Worm (Caenorhabditis elegans): ENCODE results near the gene R53.5.
"Not testable (repeated sequence)": the region's sequence is repeated elsewhere in the genome, so short reads cannot be mapped to it uniquely, and the experiment has no call there.

Gene R53.5

ce11 chrII:9970438-9971092 lies at the start of gene R53.5:
Gene R53.5, minus strand, starts transcription at chrII:9970488.
- no peak for TF ChIP-seq unc-62 (GFP tag; optimal IDR thresholded peaks at IDR 0.05)

DNA sequence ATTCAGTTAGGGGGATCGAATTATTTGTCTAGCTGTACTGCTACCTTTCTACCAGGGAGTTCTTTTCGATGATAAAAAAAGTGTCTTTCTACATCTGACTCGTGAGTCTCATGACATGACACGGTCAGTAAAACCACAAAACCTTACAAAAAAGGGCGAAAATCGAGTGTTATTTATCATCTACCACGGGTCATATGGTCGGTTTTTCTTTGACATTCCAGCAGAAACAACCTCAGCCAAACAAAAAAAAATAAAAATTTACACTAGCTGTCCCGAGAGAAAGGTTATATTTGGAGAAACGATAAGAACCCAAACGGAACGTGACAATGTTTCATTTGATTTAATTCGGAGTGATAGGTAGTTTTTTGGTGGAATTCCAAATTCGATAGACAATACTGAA lies 49.4 kb upstream of the R53.5 start:
- TF ChIP-seq unc-62 (GFP tag; optimal IDR thresholded peaks at IDR 0.05): no peak

ce11 chrII:10017528-10017927 lies 47.2 kb upstream of the R53.5 start:
- TF ChIP-seq unc-62 (GFP tag; optimal IDR thresholded peaks at IDR 0.05): no peak

DNA sequence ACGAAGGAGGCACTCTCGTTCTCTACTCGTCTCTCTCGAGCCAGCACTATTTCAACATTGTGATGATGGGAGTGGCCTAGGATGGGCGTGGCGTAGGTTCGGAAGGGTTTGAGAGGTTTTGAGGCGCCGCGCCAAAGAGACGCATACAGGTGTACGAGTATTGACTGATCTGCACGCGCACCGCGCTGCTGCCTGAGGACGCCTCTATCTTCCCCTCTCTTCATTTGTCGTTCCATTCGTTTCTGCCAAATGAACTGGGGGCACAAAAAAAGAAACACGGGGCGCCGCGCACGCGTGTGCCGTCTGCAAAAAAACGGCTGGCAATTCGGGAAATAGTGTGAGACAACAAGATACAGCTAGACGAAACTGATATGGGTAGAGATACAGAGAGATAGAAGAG lies 45.7 kb upstream of the R53.5 start, which contains the start of gene lec-2:
Gene lec-2 (minus strand): TSS at position 171 of the 400 bp plus-strand sequence.
- TF ChIP-seq unc-62 (GFP tag; optimal IDR thresholded peaks at IDR 0.05): no peak

DNA sequence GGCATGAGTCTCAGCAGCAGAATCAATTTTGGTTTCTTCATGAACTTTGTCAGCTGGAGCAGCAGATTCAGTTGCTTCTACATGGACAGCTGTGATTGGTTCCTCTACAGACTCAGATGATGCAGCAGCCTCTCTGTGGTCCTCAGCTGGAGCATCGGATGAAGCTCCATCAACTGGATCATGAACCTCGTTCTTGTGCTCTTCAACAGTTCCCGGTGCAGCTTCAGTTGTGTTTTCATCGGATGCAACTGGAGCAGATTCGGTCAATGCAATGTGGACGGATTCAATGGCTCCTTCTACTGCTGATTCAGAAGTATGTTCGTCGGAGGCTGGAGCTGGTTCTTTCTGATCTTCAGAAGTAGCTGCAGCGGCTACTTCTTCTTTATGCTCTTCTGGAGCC lies 44.1 kb upstream of the R53.5 start:
- no peak for TF ChIP-seq unc-62 (GFP tag; optimal IDR thresholded peaks at IDR 0.05)

ce11 chrII:10012490-10012889 lies 42.2 kb upstream of the R53.5 start:
- no peak for TF ChIP-seq unc-62 (GFP tag; optimal IDR thresholded peaks at IDR 0.05)

DNA sequence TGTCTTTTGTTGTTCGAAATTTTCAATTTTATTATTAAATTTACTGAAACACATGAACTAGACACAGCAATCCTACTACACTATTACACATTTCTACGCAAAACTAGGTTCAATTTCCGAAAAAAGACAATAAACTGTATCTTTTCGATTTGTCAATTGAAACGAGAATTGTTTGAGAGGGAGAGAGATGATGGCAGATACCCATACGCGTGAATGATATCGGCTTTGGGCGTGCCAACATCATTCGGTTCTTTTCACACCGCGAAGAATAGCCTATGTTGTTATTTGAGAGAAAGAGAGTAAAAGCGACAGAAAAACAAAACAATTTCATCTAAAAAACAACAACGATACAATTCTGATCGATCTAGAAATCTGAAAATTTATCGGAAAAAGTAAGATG lies 41.4 kb upstream of the R53.5 start:
- no peak for TF ChIP-seq unc-62 (GFP tag; optimal IDR thresholded peaks at IDR 0.05)

- TF ChIP-seq unc-62 (GFP tag; optimal IDR thresholded peaks at IDR 0.05): no peak
Measured at ce11 chrII:10010914-10011313, 40.6 kb upstream of the R53.5 start.

DNA sequence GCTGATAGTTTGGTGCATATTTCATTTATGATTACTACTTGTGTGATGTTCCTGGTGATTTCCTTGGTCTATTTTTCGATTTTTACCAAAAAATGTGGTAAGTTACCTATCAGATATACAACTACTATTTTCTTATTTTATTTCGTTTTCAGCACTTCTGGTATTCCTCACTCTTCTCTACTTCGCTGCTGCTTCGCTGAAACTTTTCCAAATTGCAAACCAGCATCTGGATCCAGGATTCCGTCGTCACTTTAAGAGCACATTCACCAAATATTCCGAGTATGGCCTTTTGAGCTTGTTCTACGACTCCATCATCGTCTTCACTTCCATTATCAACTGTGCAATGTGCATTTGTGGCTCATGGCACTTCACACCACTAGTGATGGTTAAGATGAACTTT lies 38.3 kb upstream of the R53.5 start:
- no peak for TF ChIP-seq unc-62 (GFP tag; optimal IDR thresholded peaks at IDR 0.05)

ce11 chrII:10007917-10008316 lies 37.6 kb upstream of the R53.5 start, which contains the start of gene ZK892.5:
Gene ZK892.5, plus strand, starts transcription at chrII:10008217.
- no peak for TF ChIP-seq unc-62 (GFP tag; optimal IDR thresholded peaks at IDR 0.05)

DNA sequence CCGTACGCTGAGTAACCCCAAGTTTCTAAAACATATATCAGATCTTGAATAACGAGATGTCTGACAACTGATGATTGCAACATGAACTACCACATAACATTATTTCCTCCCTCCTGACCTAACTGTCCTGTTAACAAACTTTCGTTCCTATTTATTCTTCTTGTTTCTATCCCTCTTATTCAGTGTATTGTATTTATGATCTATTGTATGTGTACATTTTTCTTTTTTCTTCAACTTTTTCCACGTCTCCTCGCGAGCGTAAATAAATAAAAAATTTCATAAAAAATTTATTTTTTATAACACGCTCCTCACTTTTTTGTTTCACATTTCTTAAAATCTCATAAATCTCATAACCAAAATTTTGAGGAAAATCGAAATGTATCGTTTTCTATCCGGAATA lies 36.0 kb upstream of the R53.5 start, which contains the start of gene ZK892.4:
Gene ZK892.4 (plus strand): TSS at position 301 of the 400 bp plus-strand sequence.
- not testable (repeated sequence) for TF ChIP-seq unc-62 (GFP tag; optimal IDR thresholded peaks at IDR 0.05)

ce11 chrII:10001546-10001945 lies 31.3 kb upstream of the R53.5 start, which contains the start of gene ZK892.3:
Gene ZK892.3, plus strand, starts transcription at chrII:10001846.
- no peak for TF ChIP-seq unc-62 (GFP tag; optimal IDR thresholded peaks at IDR 0.05)

DNA sequence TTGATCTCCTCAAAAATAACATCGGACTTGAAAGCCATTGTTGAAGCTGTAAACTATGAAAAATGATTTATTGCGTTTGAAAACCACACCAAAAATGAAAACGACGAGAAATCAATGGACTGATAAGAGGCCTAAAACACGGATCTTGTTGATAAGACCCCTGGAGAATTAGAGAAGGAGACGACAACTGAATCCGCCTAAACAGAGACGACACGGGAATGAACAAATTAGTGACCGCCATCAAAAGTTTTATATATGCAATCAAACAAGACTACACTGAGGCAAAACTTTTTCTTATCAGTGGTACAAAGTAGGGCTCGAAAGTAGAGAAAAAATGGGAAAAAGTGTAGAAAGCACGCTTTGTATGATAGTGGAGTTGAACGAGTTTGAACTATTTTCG lies 30.8 kb upstream of the R53.5 start, which contains the start of gene nlt-1:
Gene nlt-1 (minus strand): TSS at position 78 of the 400 bp plus-strand sequence.
- TF ChIP-seq unc-62 (GFP tag; optimal IDR thresholded peaks at IDR 0.05): no peak

DNA sequence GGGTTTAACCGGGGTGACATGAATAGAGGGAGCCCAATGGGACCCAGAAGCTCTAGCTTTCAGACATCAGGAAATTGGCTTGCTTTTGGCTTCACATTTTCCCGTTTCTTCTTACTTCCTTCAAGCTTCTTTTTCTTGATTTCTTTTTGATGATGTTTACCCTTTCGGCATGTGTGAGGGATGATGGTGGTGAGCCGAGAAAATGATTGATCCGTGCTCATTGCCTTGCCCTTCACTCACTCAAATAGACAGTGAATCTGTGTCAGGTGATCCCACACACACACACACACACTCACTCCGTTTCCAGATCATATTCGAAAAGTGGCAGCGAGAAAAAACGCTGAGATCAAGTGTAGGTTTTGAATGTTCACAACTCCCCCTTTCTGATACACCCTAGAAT lies 24.4 kb upstream of the R53.5 start:
- no peak for TF ChIP-seq unc-62 (GFP tag; optimal IDR thresholded peaks at IDR 0.05)

ce11 chrII:9992474-9992873 lies 22.2 kb upstream of the R53.5 start:
- no peak for TF ChIP-seq unc-62 (GFP tag; optimal IDR thresholded peaks at IDR 0.05)

DNA sequence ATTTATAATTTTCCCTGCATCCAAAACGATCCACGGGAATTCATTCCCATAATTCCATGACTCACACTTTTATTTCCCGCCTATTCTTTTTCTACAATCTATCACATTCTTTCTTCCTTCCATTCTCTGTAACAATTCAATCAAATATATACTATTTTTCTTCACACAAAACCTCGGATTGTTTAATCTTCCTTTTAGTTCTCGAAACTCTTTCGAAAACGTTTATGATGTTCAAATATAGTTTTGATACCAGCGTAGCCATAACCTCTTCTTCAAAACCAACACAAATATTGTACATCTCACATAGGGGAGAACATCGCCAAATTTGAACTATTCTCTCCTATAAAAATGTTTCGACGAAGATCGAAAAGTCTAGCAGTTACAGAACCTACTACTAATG lies 20.5 kb upstream of the R53.5 start, which contains the start of gene lec-3:
Gene lec-3 (plus strand): TSS at position 301 of the 400 bp plus-strand sequence.
- TF ChIP-seq unc-62 (GFP tag; optimal IDR thresholded peaks at IDR 0.05): no peak

DNA sequence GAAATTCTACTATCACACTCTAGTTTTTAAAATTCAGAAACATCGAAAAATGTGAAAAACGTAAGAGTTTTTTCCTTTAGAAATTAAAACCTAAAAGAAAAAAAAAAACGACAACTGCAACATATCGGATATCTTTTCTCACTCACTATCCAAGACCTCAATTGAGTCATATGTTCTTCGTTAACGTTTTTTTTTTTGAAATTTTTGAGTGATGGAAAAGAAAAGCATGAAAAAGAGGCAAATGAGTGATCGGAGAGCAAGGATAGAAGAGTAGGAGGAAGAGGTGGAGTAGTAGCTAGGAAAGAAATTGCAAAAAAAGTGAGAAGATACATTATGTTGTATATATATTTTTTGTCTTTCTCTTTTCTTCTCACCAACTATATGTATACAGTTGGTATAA lies 19.2 kb upstream of the R53.5 start:
- TF ChIP-seq unc-62 (GFP tag; optimal IDR thresholded peaks at IDR 0.05): no peak

ce11 chrII:9988620-9989019 lies 18.3 kb upstream of the R53.5 start:
- TF ChIP-seq unc-62 (GFP tag; optimal IDR thresholded peaks at IDR 0.05): no peak

All from whole organism, dauer.